Worm (Caenorhabditis elegans): Measurements from ENCODE around the gene R11H6.5.

DNA sequence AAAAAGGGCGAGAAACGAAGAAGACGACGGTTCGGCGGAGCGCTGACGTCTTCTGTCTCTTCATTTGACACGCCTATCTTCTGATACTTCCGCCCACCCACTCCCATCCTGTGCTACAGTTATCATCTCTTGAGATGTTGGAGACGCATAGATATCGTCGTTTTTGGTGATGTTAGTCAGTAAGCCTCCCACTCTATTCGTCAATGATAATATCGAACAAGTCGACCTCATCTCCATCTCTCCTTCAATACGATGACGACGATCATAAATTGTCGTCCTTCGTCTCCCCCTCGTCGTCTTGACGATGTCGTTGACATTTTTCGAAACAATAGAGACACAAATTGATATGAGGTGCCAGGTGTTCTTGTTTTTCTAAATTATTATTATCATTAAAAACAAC lies 46.1 kb upstream of the R11H6.5 start, which contains the start of gene slc-25A29:
- TF ChIP-seq dao-5 (tag; optimal IDR thresholded peaks at IDR 0.05) = no peak
- no peak for TF ChIP-seq him-1 (tag; optimal IDR thresholded peaks at IDR 0.05)
- TF ChIP-seq W03F9.2 (tag; optimal IDR thresholded peaks at IDR 0.05) = no peak

All from whole organism, L4/young adult.